Worm (Caenorhabditis elegans): Measurements from ENCODE around the gene nhr-43.

Gene nhr-43

DNA sequence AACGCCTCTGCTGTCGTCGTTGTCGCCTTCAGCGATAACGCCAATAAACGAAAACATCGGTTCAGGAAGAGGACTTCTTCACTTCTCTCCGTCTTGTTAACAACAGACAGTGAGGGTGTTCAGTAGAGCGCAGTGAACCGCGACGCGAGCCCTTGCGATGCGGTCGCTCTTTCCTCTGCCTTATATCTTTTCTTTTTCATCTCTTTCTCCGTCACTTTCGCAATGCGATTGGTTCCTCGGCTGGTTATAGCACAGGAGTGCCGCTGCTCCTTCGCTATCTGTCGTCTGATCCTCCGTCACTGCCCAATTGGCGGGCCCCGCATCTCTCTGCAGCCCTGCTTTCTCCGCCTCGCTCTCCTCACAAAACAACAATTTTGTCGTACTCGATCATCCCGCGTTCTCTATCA, 42.2 kb upstream of the nhr-43 start (continued):
- TF ChIP-seq gei-17 (GFP tag; optimal IDR thresholded peaks at IDR 0.05) (peak; percentile 7), B0336.3 (GFP tag; IDR thresholded peaks at IDR 0.05) (peak; percentile 66), F52B5.7 (tag; optimal IDR thresholded peaks at IDR 0.05) (peak; percentile 5), B0035.1 (tag; optimal IDR thresholded peaks at IDR 0.05) (no peak), lir-1 (GFP tag; conservative IDR thresholded peaks at IDR 0.05) (no peak; the same call in 1 of the 2 replicates), hsf-1 (GFP tag; IDR thresholded peaks at IDR 0.05) (no peak), chd-7 (tag; optimal IDR thresholded peaks at IDR 0.05) (peak; percentile 27), F23B12.7 (tag; optimal IDR thresholded peaks at IDR 0.05; ENCODE audit: insufficient read depth) (no peak), F57C9.4 (tag; optimal IDR thresholded peaks at IDR 0.05) (no peak), mcd-1 (GFP tag; IDR thresholded peaks at IDR 0.05) (peak; percentile 78), ztf-25 (GFP tag; IDR thresholded peaks at IDR 0.05) (no peak), madf-10 (tag; optimal IDR thresholded peaks at IDR 0.05) (peak; percentile 23), sptf-2 (GFP tag; optimal IDR thresholded peaks at IDR 0.05) (no peak), dpl-1 (GFP tag; optimal IDR thresholded peaks at IDR 0.05) (no peak), ceh-91 (GFP tag; IDR thresholded peaks at IDR 0.05) (no peak), ZK185.1 (tag; optimal IDR thresholded peaks at IDR 0.05; ENCODE audit: poor library complexity, severe bottlenecking) (no peak), tlf-1 (GFP tag; optimal IDR thresholded peaks at IDR 0.05) (no peak), snpc-3.4 (tag; optimal IDR thresholded peaks at IDR 0.05) (peak; percentile 17), T26A5.8 (tag; optimal IDR thresholded peaks at IDR 0.05) (no peak), athp-1 (tag; optimal IDR thresholded peaks at IDR 0.05) (peak; percentile 20), xnd-1 (tag; optimal IDR thresholded peaks at IDR 0.05) (no peak), hlh-12 (tag; optimal IDR thresholded peaks at IDR 0.05) (no peak), lsy-27 (tag; optimal IDR thresholded peaks at IDR 0.05; ENCODE audit: borderline replicate concordance, insufficient read depth) (no peak), madf-3 (GFP tag; IDR thresholded peaks at IDR 0.05) (peak; percentile 84), nhr-80 (tag; optimal IDR thresholded peaks at IDR 0.05) (peak; percentile 57), pha-4 (tag; optimal IDR thresholded peaks at IDR 0.05) (no peak), attf-5 (GFP tag; optimal IDR thresholded peaks at IDR 0.05) (peak; percentile 88), dpff-1 (tag; optimal IDR thresholded peaks at IDR 0.05) (no peak), C17E4.6 (GFP tag; IDR thresholded peaks at IDR 0.05) (no peak), F10E7.11 (tag; optimal IDR thresholded peaks at IDR 0.05) (no peak), let-526 (GFP tag; IDR thresholded peaks at IDR 0.05) (no peak), ceh-27 (GFP tag; optimal IDR thresholded peaks at IDR 0.05) (peak; percentile 82), Y53F4B.3 (GFP tag; IDR thresholded peaks at IDR 0.05) (no peak), die-1 (tag; optimal IDR thresholded peaks at IDR 0.05) (no peak), zfh-2 (GFP tag; conservative IDR thresholded peaks at IDR 0.05) (peak; percentile 99), snpc-1.3 (tag; optimal IDR thresholded peaks at IDR 0.05; ENCODE audit: insufficient read depth) (no peak), hmg-20 (GFP tag; IDR thresholded peaks at IDR 0.05) (0 out of 2 replicates have a peak, but pooled peaks have one; percentile 20), rec-8 (tag; optimal IDR thresholded peaks at IDR 0.05) (no peak), nfya-2 (GFP tag; IDR thresholded peaks at IDR 0.05) (no peak), lin-35 (GFP tag; optimal IDR thresholded peaks at IDR 0.05) (peak in 1 of 3 experiments; percentile 59), efl-1 (GFP tag; optimal IDR thresholded peaks at IDR 0.05) (no peak)
